Worm (Caenorhabditis elegans) whole organism, early embryonic: ENCODE data around the gene ZK377.15.

Experiments used
- B0310.2 ChIP-seq: sonication (generic microtip); optimal IDR thresholded peaks from 2 replicates; lab custom pipeline; 2016; ENCODE audit warnings: mild to moderate bottlenecking, missing genetic modification characterization, missing compliant biosample characterization
- F13C5.2 ChIP-seq: sonication (generic microtip); optimal IDR thresholded peaks from 2 replicates; lab custom pipeline; 2017; ENCODE audit warnings: mild to moderate bottlenecking, missing genetic modification characterization, inconsistent platforms, missing compliant biosample characterization
- aly-1 ChIP-seq: sonication (generic microtip); optimal IDR thresholded peaks from 2 replicates; lab custom pipeline; 2016; ENCODE audit warnings: missing genetic modification characterization, missing compliant biosample characterization
- ama-1 ChIP-seq: fragments of 150-350 bp; optimal IDR thresholded peaks from 2 replicates; lab custom pipeline; 2014
- ceh-13 ChIP-seq: fragments of 200-800 bp; sonication (Bioruptor generic); optimal IDR thresholded peaks from 2 replicates; lab custom pipeline; 2018; ENCODE audit warnings: mild to moderate bottlenecking, missing genetic modification characterization, missing compliant biosample characterization
- ceh-36 ChIP-seq: sonication (generic microtip); optimal IDR thresholded peaks from 2 replicates; lab custom pipeline; 2016; ENCODE audit warnings: missing genetic modification characterization, inconsistent platforms, missing compliant biosample characterization
- ets-7 ChIP-seq: sonication (generic microtip); optimal IDR thresholded peaks from 2 replicates; lab custom pipeline; 2016; ENCODE audit warnings: missing genotype, missing genetic modification characterization, missing compliant biosample characterization
- flt-1 ChIP-seq: fragments of 200-800 bp; sonication (Bioruptor generic); IDR thresholded peaks from 2 replicates; pipeline ENCODE4 v1.3.6; 2022; ENCODE audit warnings: missing genetic modification characterization, missing compliant biosample characterization
- hmbx-1 ChIP-seq: sonication (generic microtip); optimal IDR thresholded peaks from 2 replicates; lab custom pipeline; 2016; ENCODE audit warnings: mild to moderate bottlenecking, missing genetic modification characterization, missing compliant biosample characterization
- hmg-4 ChIP-seq: fragments of 200-800 bp; sonication (Bioruptor generic); optimal IDR thresholded peaks from 2 replicates; lab custom pipeline; 2018; ENCODE audit warnings: mild to moderate bottlenecking, missing genetic modification characterization, missing compliant biosample characterization
- hnd-1 ChIP-seq: sonication (generic microtip); optimal IDR thresholded peaks from 2 replicates; lab custom pipeline; 2016; ENCODE audit warnings: missing genetic modification characterization, missing compliant biosample characterization
- pes-1 ChIP-seq: fragments of 200-800 bp; sonication (Bioruptor generic); IDR thresholded peaks from 2 replicates; pipeline ENCODE4 v1.3.6; 2022; ENCODE audit warnings: missing genetic modification reagents, missing genetic modification characterization, missing compliant biosample characterization
- scrt-1 ChIP-seq: fragments of 200-800 bp; sonication (Bioruptor generic); IDR thresholded peaks from 2 replicates; pipeline ENCODE4 v1.3.6; 2022; ENCODE audit warnings: missing genetic modification characterization, missing compliant biosample characterization
- sea-1 ChIP-seq: fragments of 200-800 bp; sonication (Bioruptor generic); conservative IDR thresholded peaks from 2 replicates; pipeline ENCODE4 v1.3.6; 2022; ENCODE audit warnings: missing genetic modification characterization, missing compliant biosample characterization
- tbx-11 ChIP-seq: fragments of 200-800 bp; sonication (Bioruptor generic); IDR thresholded peaks from 2 replicates; pipeline ENCODE4 v1.3.6; 2022; ENCODE audit warnings: missing genetic modification characterization, missing compliant biosample characterization
- tbx-37 ChIP-seq: fragments of 200-800 bp; sonication (Bioruptor generic); conservative IDR thresholded peaks from 2 replicates; pipeline ENCODE4 v1.3.6; 2022; ENCODE audit warnings: missing genetic modification reagents, missing genetic modification characterization, missing compliant biosample characterization
- tra-4 ChIP-seq: sonication (generic microtip); optimal IDR thresholded peaks from 2 replicates; lab custom pipeline; 2017; ENCODE audit warnings: missing genetic modification characterization, missing compliant biosample characterization

ZK377.15 gene

ce11 chrX:3441539-3441938 is 24.1 kb downstream of the ZK377.15 start, which contains the start of gene ZK813.3:
Gene ZK813.3, plus strand, starts transcription at chrX:3441839.
- no peak for TF ChIP-seq F13C5.2

ce11 chrX:3440308-3440707 is 25.4 kb downstream of the ZK377.15 start:
- TF ChIP-seq flt-1 (no peak), aly-1 (no peak), scrt-1 (GFP tag; lab: Robert Waterston, UW) (no peak), ama-1 (lab: Kevin White, UChicago) (no peak)

ce11 chrX:3439823-3440222 is 25.9 kb downstream of the ZK377.15 start:
- TF ChIP-seq F13C5.2: no peak

- TF ChIP-seq ceh-36 (tag; lab: Kevin White, UChicago) (no peak), tbx-11 (GFP tag; lab: Robert Waterston, UW) (no peak), tbx-37 (GFP tag; lab: Robert Waterston, UW) (no peak), pes-1 (no peak), flt-1 (no peak), hnd-1 (tag; lab: Kevin White, UChicago) (no peak), ama-1 (lab: Kevin White, UChicago) (no peak), ets-7 (tag; lab: Kevin White, UChicago) (no peak), B0310.2 (tag; lab: Kevin White, UChicago) (no peak)
Measured at ce11 chrX:3430020-3430419, 35.7 kb downstream of the ZK377.15 start, which contains the start of gene ZK813.4. Gene ZK813.4, minus strand, starts transcription at chrX:3430120.

ce11 chrX:3429122-3429521 is 36.6 kb downstream of the ZK377.15 start:
- TF ChIP-seq B0310.2 (tag; lab: Kevin White, UChicago): no peak
- no peak for TF ChIP-seq hmbx-1 (tag; lab: Kevin White, UChicago)
- no peak for TF ChIP-seq ceh-13 (GFP tag; lab: Kevin White, UChicago)
- no peak for TF ChIP-seq F13C5.2
- no peak for TF ChIP-seq hmg-4
- TF ChIP-seq tbx-37 (GFP tag; lab: Robert Waterston, UW): no peak
- TF ChIP-seq ets-7 (tag; lab: Kevin White, UChicago): no peak
- no peak for TF ChIP-seq hnd-1 (tag; lab: Kevin White, UChicago)
- TF ChIP-seq pes-1: no peak
- TF ChIP-seq ama-1 (lab: Kevin White, UChicago): no peak
- no peak for TF ChIP-seq scrt-1 (GFP tag; lab: Robert Waterston, UW)
- no peak for TF ChIP-seq ceh-36 (tag; lab: Kevin White, UChicago)
- TF ChIP-seq sea-1 (GFP tag; lab: Robert Waterston, UW): no peak
- TF ChIP-seq tbx-11 (GFP tag; lab: Robert Waterston, UW): no peak
- TF ChIP-seq tra-4: no peak
- no peak for TF ChIP-seq aly-1
- TF ChIP-seq flt-1: no peak

ce11 chrX:3424516-3424915 is 41.2 kb downstream of the ZK377.15 start, which contains the start of gene ZK813.6:
Gene ZK813.6, plus strand, starts transcription at chrX:3424816.
- TF ChIP-seq ceh-13 (GFP tag; lab: Kevin White, UChicago) (no peak), ceh-36 (tag; lab: Kevin White, UChicago) (no peak), pes-1 (no peak), ama-1 (lab: Kevin White, UChicago) (no peak), tbx-37 (GFP tag; lab: Robert Waterston, UW) (no peak), hmbx-1 (tag; lab: Kevin White, UChicago) (no peak), tra-4 (no peak), tbx-11 (GFP tag; lab: Robert Waterston, UW) (no peak), B0310.2 (tag; lab: Kevin White, UChicago) (no peak), flt-1 (no peak), scrt-1 (GFP tag; lab: Robert Waterston, UW) (no peak), hnd-1 (tag; lab: Kevin White, UChicago) (no peak), hmg-4 (no peak)

ce11 chrX:3419084-3419483 is 46.6 kb downstream of the ZK377.15 start, which contains the start of gene C04F6.7:
Gene C04F6.7, minus strand, starts transcription at chrX:3419184.
- TF ChIP-seq hnd-1 (tag; lab: Kevin White, UChicago): no peak

ce11 chrX:3416063-3416462 is 49.6 kb downstream of the ZK377.15 start:
- TF ChIP-seq F13C5.2 (no peak), tra-4 (no peak), hnd-1 (tag; lab: Kevin White, UChicago) (no peak), ama-1 (lab: Kevin White, UChicago) (no peak), ets-7 (tag; lab: Kevin White, UChicago) (no peak), B0310.2 (tag; lab: Kevin White, UChicago) (no peak), hmg-4 (no peak), hmbx-1 (tag; lab: Kevin White, UChicago) (no peak), tbx-37 (GFP tag; lab: Robert Waterston, UW) (no peak), ceh-36 (tag; lab: Kevin White, UChicago) (no peak), scrt-1 (GFP tag; lab: Robert Waterston, UW) (no peak), tbx-11 (GFP tag; lab: Robert Waterston, UW) (no peak), flt-1 (no peak)
